Worm (Caenorhabditis elegans) whole organism, mixed stage, embryonic: Measurements from ENCODE around the gene F28A12.3.

Experiments used
- cnd-1 ChIP-seq: fragments of 200-800 bp; sonication (Bioruptor generic); optimal IDR thresholded peaks from 2 replicates; lab custom pipeline; 2018; ENCODE audit warnings: mild to moderate bottlenecking, missing genetic modification characterization, missing compliant biosample characterization
- elt-3 ChIP-seq: fragments of 150-350 bp; optimal IDR thresholded peaks from 2 replicates; lab custom pipeline; 2014; ENCODE audit warnings: missing biosample characterization, missing genetic modification characterization
- snpc-4 ChIP-seq: fragments of 150-350 bp; optimal IDR thresholded peaks from 2 replicates; lab custom pipeline; 2014; ENCODE audit warnings: missing biosample characterization, missing genetic modification characterization
- ztf-11 ChIP-seq: fragments of 150-350 bp; optimal IDR thresholded peaks from 2 replicates; lab custom pipeline; 2014; ENCODE audit warnings: missing biosample characterization, missing genetic modification characterization

DNA sequence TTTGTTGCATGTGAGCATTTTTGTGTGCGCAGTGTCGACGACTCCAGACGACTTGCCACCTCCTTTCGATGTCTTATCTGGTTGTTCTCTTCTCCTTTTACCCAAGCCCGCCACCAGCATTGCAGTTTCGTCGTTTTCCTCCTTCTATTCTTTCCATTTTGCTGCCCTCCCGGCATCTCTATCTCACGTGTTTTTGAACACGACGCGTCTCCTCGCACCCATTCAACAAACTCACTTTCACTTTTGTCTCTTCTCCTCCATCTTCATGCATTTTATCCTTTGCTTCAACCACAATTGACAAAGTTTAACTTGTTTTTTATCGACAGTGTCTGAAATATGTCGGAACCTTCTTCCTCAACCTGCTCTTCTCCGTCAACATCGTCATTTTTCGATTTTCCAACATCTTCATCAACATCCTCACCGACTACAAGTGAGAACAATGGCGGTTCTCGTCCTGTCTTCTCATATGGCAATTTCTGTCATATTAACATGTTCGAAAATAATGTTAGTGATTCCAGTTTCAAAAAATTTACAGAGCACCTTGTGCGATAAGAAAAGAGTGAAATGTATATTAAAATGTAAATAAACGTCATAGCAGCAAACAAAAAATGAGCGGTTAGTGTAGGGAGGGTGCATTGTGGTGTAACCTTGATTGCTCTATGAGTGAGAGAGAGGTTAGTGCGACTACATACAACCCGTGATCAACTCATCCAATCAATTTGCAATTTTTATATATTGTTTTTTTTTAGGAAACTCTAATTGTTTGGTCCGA, 30.3 kb downstream of the F28A12.3 start, which contains the start of gene fip-4:
- TF ChIP-seq cnd-1 (tag; lab: Kevin White, UChicago) (no peak), ztf-11 (tag; lab: Kevin White, UChicago) (no peak), elt-3 (no peak), snpc-4 (tag; lab: Kevin White, UChicago) (no peak)
